Fruit fly (Drosophila melanogaster) whole organism, prepupa: ENCODE measurements around the gene Hsp26.

Experiments
- CG10669 ChIP-seq: fragments of 200-800 bp; sonication (Bioruptor generic); optimal IDR thresholded peaks from 3 replicates; lab custom pipeline; 2018; ENCODE audit warnings: missing biosample characterization, mild to moderate bottlenecking, missing genetic modification characterization, moderate library complexity
- CG8119 ChIP-seq: fragments of 200-800 bp; sonication (Bioruptor generic); IDR thresholded peaks from 3 replicates; pipeline ENCODE4 v1.3.6; 2022; ENCODE audit warnings: missing biosample characterization, missing genetic modification characterization
- Eip75B ChIP-seq: fragments of 200-800 bp; sonication (Bioruptor generic); optimal IDR thresholded peaks from 3 replicates; lab custom pipeline; 2016; ENCODE audit warnings: missing biosample characterization, missing genetic modification characterization
- Sox15 ChIP-seq: fragments of 200-800 bp; sonication (Bioruptor generic); optimal IDR thresholded peaks from 3 replicates; lab custom pipeline; 2016; ENCODE audit warnings: missing biosample characterization, missing genetic modification characterization
- cyc ChIP-seq: fragments of 200-800 bp; sonication (Bioruptor generic); optimal IDR thresholded peaks from 3 replicates; lab custom pipeline; 2016; ENCODE audit warnings: missing biosample characterization, missing genetic modification characterization
- dac ChIP-seq: fragments of 200-800 bp; sonication (Bioruptor generic); optimal IDR thresholded peaks from 2 replicates; lab custom pipeline; 2017; ENCODE audit warnings: missing biosample characterization, mild to moderate bottlenecking, missing genetic modification characterization
- eg ChIP-seq: fragments of 200-800 bp; sonication (Bioruptor generic); IDR thresholded peaks from 3 replicates; pipeline ENCODE4 v1.3.6; 2022; ENCODE audit warnings: missing biosample characterization, missing genetic modification characterization

- TF ChIP-seq dac (GFP tag; lab: Kevin White, UChicago) (no peak), cyc (GFP tag; lab: Kevin White, UChicago) (no peak), eg (no peak), Sox15 (GFP tag; lab: Kevin White, UChicago) (no peak), CG8119 (GFP tag; lab: Robert Waterston, UW) (no peak; the same call in 2 of the 3 replicates), Eip75B (GFP tag; lab: Kevin White, UChicago) (peak; percentile 21), CG10669 (GFP tag; lab: Kevin White, UChicago) (peak; percentile 10)
Observed at dm6 chr3L:9357830-9358712, 19.2 kb downstream of the Hsp26 start.
